Worm (Caenorhabditis elegans) whole organism, L4 larva: ENCODE results near the gene best-4.

ENCODE experiments used
- D1046.2 ChIP-seq: fragments of 200-800 bp; sonication (Bioruptor generic); IDR thresholded peaks from 2 replicates; pipeline ENCODE4 v1.3.6; 2022; ENCODE audit warnings: missing genetic modification characterization, missing compliant biosample characterization
- Y75B8A.6 ChIP-seq: fragments of 200-800 bp; sonication (Bioruptor generic); IDR thresholded peaks from 2 replicates; pipeline ENCODE4 v1.3.6; 2022; ENCODE audit warnings: missing genetic modification reagents, missing genetic modification characterization, missing compliant biosample characterization
- ama-1 ChIP-seq: fragments of 150-350 bp; optimal IDR thresholded peaks from 2 replicates; lab custom pipeline; 2014; ENCODE audit warnings: inconsistent platforms, mixed read lengths
- attf-4 ChIP-seq: sonication (generic microtip); optimal IDR thresholded peaks from 3 replicates; lab custom pipeline; 2017; ENCODE audit warnings: missing biosample characterization, missing genetic modification characterization
- ceh-20 ChIP-seq: fragments of 200-800 bp; sonication (Bioruptor generic); IDR thresholded peaks from 2 replicates; pipeline ENCODE4 v1.3.6; 2022; ENCODE audit warnings: missing genetic modification reagents, missing genetic modification characterization, missing compliant biosample characterization
- daf-12 ChIP-seq: fragments of 150-350 bp; optimal IDR thresholded peaks from 2 replicates; lab custom pipeline; 2014; ENCODE audit warnings: missing biosample characterization, missing genetic modification reagents, missing genetic modification characterization
- daf-19 ChIP-seq: fragments of 200-800 bp; sonication (Bioruptor generic); conservative IDR thresholded peaks from 2 replicates; pipeline ENCODE4 v1.3.6; 2022; ENCODE audit warnings: missing genetic modification characterization, missing compliant biosample characterization
- dpl-1 ChIP-seq: fragments of 150-350 bp; optimal IDR thresholded peaks from 2 replicates; lab custom pipeline; 2014; ENCODE audit warnings: missing biosample characterization, missing genetic modification reagents, missing genetic modification characterization
- jun-1 ChIP-seq: fragments of 150-350 bp; optimal IDR thresholded peaks from 2 replicates; lab custom pipeline; 2014; ENCODE audit warnings: missing biosample characterization, missing genetic modification reagents, missing genetic modification characterization
- lin-13 ChIP-seq: fragments of 150-350 bp; optimal IDR thresholded peaks from 2 replicates; lab custom pipeline; 2014; ENCODE audit warnings: missing biosample characterization, missing genetic modification reagents, missing genetic modification characterization
- mdt-29 ChIP-seq: fragments of 200-800 bp; sonication (Bioruptor generic); IDR thresholded peaks from 2 replicates; pipeline ENCODE4 v1.3.6; 2022; ENCODE audit warnings: missing genetic modification reagents, missing genetic modification characterization, missing compliant biosample characterization
- nhr-10 ChIP-seq: fragments of 150-350 bp; optimal IDR thresholded peaks from 2 replicates; lab custom pipeline; 2014; ENCODE audit warnings: missing biosample characterization, missing genetic modification characterization
- unc-62 ChIP-seq, 3 experiments: fragments of 150-350 bp in 1 of 3; sonication (generic microtip); optimal IDR thresholded peaks in 2 of 3; peaks in 1 of 3; 1 replicate in 1 of 3; 2 replicates in 2 of 3; lab custom pipeline; 2014 to 2017; ENCODE audit warnings: missing biosample characterization in 3 of 3, missing genetic modification characterization in 3 of 3, missing genetic modification reagents in 3 of 3, missing genotype in 1 of 3
- ztf-11 ChIP-seq: fragments of 150-350 bp; optimal IDR thresholded peaks from 2 replicates; lab custom pipeline; 2014; ENCODE audit warnings: missing biosample characterization, missing genetic modification characterization

- TF ChIP-seq nhr-10 (tag; lab: Kevin White, UChicago) (no peak), lin-13 (GFP tag; lab: Kevin White, UChicago) (no peak), ceh-20 (no peak), daf-12 (no peak), attf-4 (no peak), unc-62 (GFP tag; optimal IDR thresholded peaks at IDR 0.05 in 1 of 2; lab: Kevin White, UChicago) (no peak), unc-62 (tag; optimal IDR thresholded peaks at IDR 0.05; lab: Kevin White, UChicago) (no peak), ztf-11 (tag; lab: Kevin White, UChicago) (no peak), mdt-29 (GFP tag; lab: Robert Waterston, UW) (no peak), Y75B8A.6 (GFP tag; lab: Robert Waterston, UW) (no peak), jun-1 (tag; lab: Kevin White, UChicago) (no peak), daf-19 (GFP tag; lab: Robert Waterston, UW) (no peak), ama-1 (lab: Kevin White, UChicago) (no peak), D1046.2 (GFP tag; lab: Robert Waterston, UW) (no peak), dpl-1 (no peak)
These were observed 11.1 kb downstream of the best-4 start for ce11 chrII:586-985.
